Fruit fly (Drosophila melanogaster): ENCODE results near the gene Tsp39D.

The Tsp39D gene

DNA sequence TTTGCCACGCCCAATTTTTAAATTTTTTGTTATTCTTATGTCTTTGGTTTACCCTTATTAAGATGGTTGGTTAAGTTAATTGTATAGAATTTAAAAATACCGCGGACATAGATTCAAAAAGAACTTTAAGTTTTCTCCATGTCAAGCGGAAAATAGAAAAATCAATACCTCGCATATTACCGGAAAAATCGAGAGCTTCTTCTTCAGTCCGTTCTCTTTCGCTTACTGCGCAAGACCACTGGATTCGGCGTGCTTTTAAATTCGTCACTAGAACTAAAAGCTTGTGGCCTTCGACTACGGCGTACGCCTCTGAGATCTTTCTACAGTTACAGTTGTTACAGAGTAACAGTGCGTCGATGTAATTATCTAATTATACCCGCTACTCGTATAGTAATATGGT is 33.6 kb downstream of the Tsp39D start:
- TF ChIP-seq Dll (optimal IDR thresholded peaks at IDR 0.05): no peak
- TF ChIP-seq CG8478 (optimal IDR thresholded peaks at IDR 0.05): no peak
- no peak for TF ChIP-seq usp (GFP tag; optimal IDR thresholded peaks at IDR 0.05)
- no peak for TF ChIP-seq psq (optimal IDR thresholded peaks at IDR 0.05)
- no peak for TF ChIP-seq EcR (GFP tag; optimal IDR thresholded peaks at IDR 0.05)
- TF ChIP-seq pan (optimal IDR thresholded peaks at IDR 0.05): no peak

DNA sequence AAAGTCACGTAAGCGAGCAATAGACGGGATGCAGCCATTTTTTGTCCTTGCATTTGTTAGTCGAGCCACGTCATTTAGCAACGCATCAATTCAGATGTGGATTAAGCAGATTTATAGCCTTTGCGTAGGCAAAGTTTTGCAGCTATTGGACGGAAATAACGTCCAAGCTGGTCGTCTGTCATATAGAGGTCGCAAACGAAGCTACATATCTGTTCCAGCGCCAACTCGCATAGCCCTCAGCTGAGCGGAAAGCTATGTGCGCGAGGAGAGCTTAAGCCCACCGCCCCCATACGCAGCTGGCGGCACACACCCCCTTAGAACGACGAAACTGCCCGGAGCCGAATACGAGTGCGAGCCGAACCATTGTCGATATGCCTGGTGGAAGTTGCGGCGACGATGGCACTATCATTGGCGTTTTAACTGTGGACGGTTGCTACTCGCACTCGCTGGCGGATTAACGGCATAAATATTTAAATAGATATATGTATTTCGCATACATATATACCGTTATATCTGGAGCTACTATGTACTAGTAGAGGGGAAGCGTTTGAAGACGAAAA is 35.5 kb downstream of the Tsp39D start, which contains the start of gene nrv3:
nrv3 (plus strand) TSS at position 211 of the 560 bp plus-strand sequence.
- TF ChIP-seq EcR (GFP tag; optimal IDR thresholded peaks at IDR 0.05) (no peak), CG8478 (optimal IDR thresholded peaks at IDR 0.05) (no peak), Dll (optimal IDR thresholded peaks at IDR 0.05) (no peak), usp (GFP tag; optimal IDR thresholded peaks at IDR 0.05) (no peak), psq (optimal IDR thresholded peaks at IDR 0.05) (no peak), pan (optimal IDR thresholded peaks at IDR 0.05) (no peak)

dm6 chr2L:21381379-21381778 is 37.0 kb downstream of the Tsp39D start:
- no peak for TF ChIP-seq pan (optimal IDR thresholded peaks at IDR 0.05)
- no peak for TF ChIP-seq psq (optimal IDR thresholded peaks at IDR 0.05)
- no peak for TF ChIP-seq usp (GFP tag; optimal IDR thresholded peaks at IDR 0.05)
- TF ChIP-seq CG8478 (optimal IDR thresholded peaks at IDR 0.05): no peak
- TF ChIP-seq Dll (optimal IDR thresholded peaks at IDR 0.05): no peak

dm6 chr2L:21396714-21397654 is 52.6 kb downstream of the Tsp39D start:
- TF ChIP-seq usp (GFP tag; optimal IDR thresholded peaks at IDR 0.05): no peak
- TF ChIP-seq EcR (GFP tag; optimal IDR thresholded peaks at IDR 0.05): no peak
- no peak for TF ChIP-seq CG8478 (optimal IDR thresholded peaks at IDR 0.05)
- no peak for TF ChIP-seq Dll (optimal IDR thresholded peaks at IDR 0.05)
- no peak for TF ChIP-seq pan (optimal IDR thresholded peaks at IDR 0.05)
- TF ChIP-seq psq (optimal IDR thresholded peaks at IDR 0.05): no peak

All from whole organism.